Fruit fly (Drosophila melanogaster) whole organism, embryonic: Measurements from ENCODE around the gene ari-1.

ENCODE experiments used
- Atf-2 ChIP-seq: fragments of 200-800 bp; sonication (Bioruptor generic); optimal IDR thresholded peaks from 2 replicates; lab custom pipeline; 2016; ENCODE audit warnings: missing biosample characterization, missing genetic modification characterization
- Awh ChIP-seq: fragments of 200-800 bp; sonication (Bioruptor generic); IDR thresholded peaks from 2 replicates; pipeline ENCODE4, ENCODE4 v1.3.6; 2022; ENCODE audit warnings: missing biosample characterization, missing genetic modification characterization
- Bteb2 ChIP-seq: fragments of 200-800 bp; sonication (Bioruptor generic); optimal IDR thresholded peaks from 2 replicates; lab custom pipeline; 2016; ENCODE audit warnings: missing biosample characterization, missing genetic modification characterization
- CG10147 ChIP-seq: fragments of 200-800 bp; sonication (Bioruptor generic); optimal IDR thresholded peaks from 2 replicates; lab custom pipeline; 2019; ENCODE audit warnings: missing biosample characterization, mild to moderate bottlenecking, missing genetic modification characterization, moderate library complexity
- CG12104 ChIP-seq: fragments of 200-800 bp; sonication (Bioruptor generic); optimal IDR thresholded peaks from 3 replicates; lab custom pipeline; 2016; ENCODE audit warnings: missing biosample characterization, missing genetic modification characterization
- CG13424 ChIP-seq: fragments of 200-800 bp; sonication (Bioruptor generic); optimal IDR thresholded peaks from 2 replicates; lab custom pipeline; 2019; ENCODE audit warnings: missing biosample characterization, mild to moderate bottlenecking, missing genetic modification characterization, moderate library complexity
- CG13894 ChIP-seq: fragments of 200-800 bp; sonication (Bioruptor generic); optimal IDR thresholded peaks from 3 replicates; lab custom pipeline; 2018; ENCODE audit warnings: missing biosample characterization, mild to moderate bottlenecking, missing genetic modification characterization, moderate library complexity
- CG15601 ChIP-seq: fragments of 200-800 bp; sonication (Bioruptor generic); optimal IDR thresholded peaks from 3 replicates; lab custom pipeline; 2019; ENCODE audit warnings: missing biosample characterization, mild to moderate bottlenecking, missing genetic modification characterization, moderate library complexity
- CG1602 ChIP-seq: fragments of 200-800 bp; sonication (Bioruptor generic); optimal IDR thresholded peaks from 3 replicates; lab custom pipeline; 2016; ENCODE audit warnings: missing biosample characterization, missing genetic modification characterization
- CG17328 ChIP-seq: fragments of 200-800 bp; sonication (Bioruptor generic); IDR thresholded peaks from 2 replicates; pipeline ENCODE4 v1.3.6; 2022; ENCODE audit warnings: missing biosample characterization, missing genetic modification characterization
- CG1792 ChIP-seq: fragments of 200-800 bp; sonication (Bioruptor generic); optimal IDR thresholded peaks from 2 replicates; lab custom pipeline; 2016; ENCODE audit warnings: missing biosample characterization, missing genetic modification characterization
- CG2889 ChIP-seq: fragments of 200-800 bp; sonication (Bioruptor generic); IDR thresholded peaks from 3 replicates; pipeline ENCODE4 v1.3.6; 2022; ENCODE audit warnings: missing biosample characterization, missing genetic modification characterization
- CG30403 ChIP-seq: fragments of 200-800 bp; sonication (Bioruptor generic); optimal IDR thresholded peaks from 3 replicates; lab custom pipeline; 2016; ENCODE audit warnings: missing biosample characterization, missing genetic modification characterization
- CG3281 ChIP-seq: fragments of 200-800 bp; sonication (Bioruptor generic); optimal IDR thresholded peaks from 3 replicates; lab custom pipeline; 2017; ENCODE audit warnings: missing biosample characterization, mild to moderate bottlenecking, missing genetic modification characterization
- CG34224 ChIP-seq: fragments of 200-800 bp; sonication (Bioruptor generic); IDR thresholded peaks from 3 replicates; pipeline ENCODE4 v1.3.6; 2022; ENCODE audit warnings: missing biosample characterization, missing genetic modification characterization; ENCODE audit not compliant: partially characterized antibody
- CG5953 ChIP-seq: fragments of 200-800 bp; sonication (Bioruptor generic); IDR thresholded peaks from 2 replicates; pipeline ENCODE4 v1.3.6; 2022; ENCODE audit warnings: missing biosample characterization, missing genetic modification characterization
- CG7372 ChIP-seq: fragments of 200-800 bp; sonication (Bioruptor generic); IDR thresholded peaks from 2 replicates; pipeline ENCODE4 v1.3.6; 2022; ENCODE audit warnings: missing biosample characterization, missing genetic modification characterization
- CG9817 ChIP-seq: fragments of 200-800 bp; sonication (Bioruptor generic); optimal IDR thresholded peaks from 2 replicates; lab custom pipeline; 2018; ENCODE audit warnings: missing biosample characterization, mild to moderate bottlenecking, missing genetic modification characterization, moderate library complexity
- CG9932 ChIP-seq: fragments of 200-800 bp; sonication (Bioruptor generic); IDR thresholded peaks from 2 replicates; pipeline ENCODE4 v1.3.6; 2022; ENCODE audit warnings: missing biosample characterization, missing genetic modification characterization
- D19B ChIP-seq: fragments of 200-800 bp; sonication (Bioruptor generic); optimal IDR thresholded peaks from 2 replicates; lab custom pipeline; 2017; ENCODE audit warnings: missing biosample characterization, mild to moderate bottlenecking, missing genetic modification characterization
- HLH3B ChIP-seq: fragments of 200-800 bp; sonication (Bioruptor generic); IDR thresholded peaks from 2 replicates; pipeline ENCODE4 v1.3.6; 2022; ENCODE audit warnings: missing biosample characterization, missing genetic modification characterization
- Lhr ChIP-seq: fragments of 200-800 bp; sonication (Bioruptor generic); optimal IDR thresholded peaks from 3 replicates; lab custom pipeline; 2017; ENCODE audit warnings: mild to moderate bottlenecking, missing biosample characterization, missing genetic modification reagents, missing genetic modification characterization
- Med ChIP-seq: fragments of 200-800 bp; sonication (Bioruptor generic); peaks from one replicate; lab custom pipeline; 2016; ENCODE audit warnings: missing biosample characterization, missing genetic modification characterization, mild to moderate bottlenecking, inconsistent platforms, moderate library complexity
- NK7.1 ChIP-seq: fragments of 200-800 bp; sonication (Bioruptor generic); optimal IDR thresholded peaks from 3 replicates; lab custom pipeline; 2016; ENCODE audit warnings: missing biosample characterization, missing genetic modification characterization
- Rfx ChIP-seq: fragments of 200-800 bp; sonication (Bioruptor generic); IDR thresholded peaks from 2 replicates; pipeline ENCODE4 v1.3.6; 2022; ENCODE audit warnings: missing biosample characterization, missing genetic modification characterization
- Sox100B ChIP-seq: fragments of 200-800 bp; sonication (Bioruptor generic); optimal IDR thresholded peaks from 3 replicates; lab custom pipeline; 2018; ENCODE audit warnings: missing biosample characterization, mild to moderate bottlenecking, missing genetic modification characterization
- Xbp1 ChIP-seq: fragments of 200-800 bp; sonication (Bioruptor generic); optimal IDR thresholded peaks from 3 replicates; lab custom pipeline; 2016; ENCODE audit warnings: missing biosample characterization, mild to moderate bottlenecking, missing genetic modification characterization
- ato ChIP-seq: fragments of 200-800 bp; sonication (Bioruptor generic); IDR thresholded peaks from 2 replicates; pipeline ENCODE4 v1.3.6; 2022; ENCODE audit warnings: missing biosample characterization, missing genetic modification characterization; ENCODE audit not compliant: partially characterized antibody
- ci ChIP-seq: fragments of 200-800 bp; sonication (Bioruptor generic); IDR thresholded peaks from 3 replicates; pipeline ENCODE4 v1.3.6; 2022; ENCODE audit warnings: missing biosample characterization, missing genetic modification characterization
- dmrt11E ChIP-seq: fragments of 200-800 bp; sonication (Bioruptor generic); optimal IDR thresholded peaks from 3 replicates; lab custom pipeline; 2018; ENCODE audit warnings: missing biosample characterization, mild to moderate bottlenecking, missing genetic modification characterization, moderate library complexity
- fd96Cb ChIP-seq: fragments of 200-800 bp; sonication (Bioruptor generic); optimal IDR thresholded peaks from 2 replicates; lab custom pipeline; 2018; ENCODE audit warnings: missing biosample characterization, mild to moderate bottlenecking, missing genetic modification characterization, moderate library complexity
- gcm2 ChIP-seq: fragments of 200-800 bp; sonication (Bioruptor generic); optimal IDR thresholded peaks from 2 replicates; lab custom pipeline; 2016; ENCODE audit warnings: missing biosample characterization, missing genetic modification characterization
- grau ChIP-seq: fragments of 200-800 bp; optimal IDR thresholded peaks from 3 replicates; lab custom pipeline; 2019; ENCODE audit warnings: missing biosample characterization, mild to moderate bottlenecking, missing genetic modification characterization, moderate library complexity
- hkb ChIP-seq, 2 experiments: fragments of 200-800 bp in 1 of 2; fragments of >200 bp in 1 of 2; sonication (Bioruptor generic) in 1 of 2; IDR thresholded peaks in 1 of 2; optimal IDR thresholded peaks in 1 of 2; 2 replicates each; pipeline versions ENCODE4 v1.3.6 to Lab custom; 2017 to 2022; ENCODE audit warnings: missing biosample characterization in 1 of 2, missing genetic modification characterization in 1 of 2
- hth ChIP-seq: fragments of >200 bp; optimal IDR thresholded peaks from 2 replicates; lab custom pipeline; 2017; ENCODE audit warnings: inconsistent platforms
- ind ChIP-seq: fragments of 200-800 bp; sonication (Bioruptor generic); optimal IDR thresholded peaks from 3 replicates; lab custom pipeline; 2016; ENCODE audit warnings: missing biosample characterization, missing genetic modification characterization
- jing ChIP-seq: fragments of 200-800 bp; sonication (Bioruptor generic); optimal IDR thresholded peaks from 2 replicates; lab custom pipeline; 2018; ENCODE audit warnings: missing biosample characterization, mild to moderate bottlenecking, missing genetic modification characterization
- nmo ChIP-seq: fragments of 200-800 bp; sonication (Bioruptor generic); optimal IDR thresholded peaks from 2 replicates; lab custom pipeline; 2018; ENCODE audit warnings: missing biosample characterization, mild to moderate bottlenecking, missing genetic modification characterization, moderate library complexity
- onecut ChIP-seq: fragments of 200-800 bp; sonication (Bioruptor generic); IDR thresholded peaks from 2 replicates; pipeline ENCODE4 v1.3.6; 2022; ENCODE audit warnings: missing biosample characterization, missing genetic modification characterization
- row ChIP-seq: fragments of 200-800 bp; sonication (Bioruptor generic); IDR thresholded peaks from 3 replicates; pipeline ENCODE4 v1.3.6; 2022; ENCODE audit warnings: missing biosample characterization, missing genetic modification characterization
- sens ChIP-seq: fragments of 200-800 bp; sonication (Bioruptor generic); peaks from one replicate; lab custom pipeline; 2016; ENCODE audit warnings: missing biosample characterization, missing genetic modification characterization
- seq ChIP-seq: fragments of 200-800 bp; sonication (Bioruptor generic); IDR thresholded peaks from 2 replicates; pipeline ENCODE4 v1.3.6; 2022; ENCODE audit warnings: missing biosample characterization, missing genetic modification characterization
- tio ChIP-seq: fragments of 200-800 bp; sonication (Bioruptor generic); optimal IDR thresholded peaks from 2 replicates; lab custom pipeline; 2017; ENCODE audit warnings: missing biosample characterization, missing genetic modification characterization, inconsistent platforms
- ttk ChIP-seq: fragments of 200-800 bp; sonication (Bioruptor generic); IDR thresholded peaks from 2 replicates; pipeline ENCODE4 v2.1.2; 2022; ENCODE audit warnings: missing biosample characterization, missing genetic modification characterization
- unc-4 ChIP-seq: fragments of 200-800 bp; sonication (Bioruptor generic); IDR thresholded peaks from 2 replicates; pipeline ENCODE4 v1.3.6; 2022; ENCODE audit warnings: missing biosample characterization, missing genetic modification characterization; ENCODE audit not compliant: partially characterized antibody

ari-1 gene

dm6 chrX:18140932-18141587 lies 3.5 kb upstream of the ari-1 start (continued):
- TF ChIP-seq CG9932 (GFP tag; lab: Robert Waterston, UW) (no peak), seq (GFP tag; lab: Robert Waterston, UW) (peak; percentile 35; the same call in 1 of the 2 replicates), fd96Cb (tag; lab: Kevin White, UChicago) (peak; percentile 21), CG13424 (tag; lab: Kevin White, UChicago) (peak; percentile 33), Awh (no peak), grau (tag; lab: Kevin White, UChicago) (peak; percentile 32), Lhr (GFP tag; lab: Kevin White, UChicago) (no peak), hkb (optimal IDR thresholded peaks at IDR 0.05; lab: Kevin White, UChicago) (no peak), hkb (GFP tag; IDR thresholded peaks at IDR 0.05; lab: Robert Waterston, UW) (0 out of 2 replicates have a peak, but pooled peaks have one; percentile 20), CG10147 (GFP tag; lab: Kevin White, UChicago) (no peak), HLH3B (GFP tag; lab: Robert Waterston, UW) (0 out of 2 replicates have a peak, but pooled peaks have one; percentile 30), CG3281 (GFP tag; lab: Kevin White, UChicago) (peak; percentile 11), hth (lab: Kevin White, UChicago) (no peak), CG30403 (GFP tag; lab: Kevin White, UChicago) (peak; percentile 31), Xbp1 (GFP tag; lab: Kevin White, UChicago) (peak; percentile 12), nmo (peak; percentile 24), tio (GFP tag; lab: Kevin White, UChicago) (peak; percentile 23), CG9817 (tag; lab: Kevin White, UChicago) (peak; percentile 12), gcm2 (GFP tag; lab: Kevin White, UChicago) (no peak), CG17328 (GFP tag; lab: Robert Waterston, UW) (0 out of 2 replicates have a peak, but pooled peaks have one; percentile 11), CG15601 (tag; lab: Kevin White, UChicago) (peak; percentile 20), NK7.1 (GFP tag; lab: Kevin White, UChicago) (no peak), CG2889 (GFP tag; lab: Robert Waterston, UW) (no peak), Med (GFP tag; lab: Kevin White, UChicago) (peak; percentile 81), CG13894 (no peak), ind (peak; percentile 0), ci (GFP tag; lab: Robert Waterston, UW) (0 out of 3 replicates have a peak, but pooled peaks have one; percentile 12), jing (GFP tag; lab: Kevin White, UChicago) (no peak), Sox100B (GFP tag; lab: Kevin White, UChicago) (peak; percentile 6), ato (GFP tag; lab: Robert Waterston, UW) (no peak)

dm6 chrX:18139950-18140349 lies 2.4 kb upstream of the ari-1 start:
- TF ChIP-seq dmrt11E (no peak), row (GFP tag; lab: Robert Waterston, UW) (peak; percentile 16; the same call in 1 of the 3 replicates), CG5953 (no peak), CG12104 (GFP tag; lab: Kevin White, UChicago) (no peak), Med (GFP tag; lab: Kevin White, UChicago) (peak; percentile 20), CG34224 (GFP tag; lab: Robert Waterston, UW) (no peak), onecut (no peak), Bteb2 (GFP tag; lab: Kevin White, UChicago) (no peak), CG7372 (no peak), unc-4 (GFP tag; lab: Robert Waterston, UW) (no peak), ttk (GFP tag; lab: Robert Waterston, UW) (no peak), Rfx (GFP tag; lab: Robert Waterston, UW) (peak; percentile 18; the same call in 1 of the 2 replicates), Atf-2 (no peak), sens (GFP tag; lab: Kevin White, UChicago) (peak; percentile 2), CG1792 (GFP tag; lab: Kevin White, UChicago) (no peak), D19B (peak; percentile 56), CG1602 (GFP tag; lab: Kevin White, UChicago) (no peak)
